Worm (Caenorhabditis elegans) whole organism, mixed stage, embryonic: ENCODE measurements around the gene fbxb-85.

Experiments
- lin-13 ChIP-seq: fragments of 150-350 bp; optimal IDR thresholded peaks from 2 replicates; lab custom pipeline; 2014; ENCODE audit warnings: missing biosample characterization, missing genetic modification characterization
- lsy-2 ChIP-seq: fragments of 150-350 bp; optimal IDR thresholded peaks from 2 replicates; lab custom pipeline; 2014; ENCODE audit warnings: missing biosample characterization, missing genetic modification characterization
- nhr-28 ChIP-seq: fragments of 150-350 bp; optimal IDR thresholded peaks from 2 replicates; lab custom pipeline; 2014; ENCODE audit warnings: missing biosample characterization, missing genetic modification characterization
- nhr-76 ChIP-seq: sonication (generic microtip); optimal IDR thresholded peaks from 2 replicates; lab custom pipeline; 2017; ENCODE audit warnings: missing biosample characterization, missing genetic modification characterization
- snpc-4 ChIP-seq: fragments of 150-350 bp; optimal IDR thresholded peaks from 2 replicates; lab custom pipeline; 2014; ENCODE audit warnings: missing biosample characterization, missing genetic modification characterization
- ztf-11 ChIP-seq: fragments of 150-350 bp; optimal IDR thresholded peaks from 2 replicates; lab custom pipeline; 2014; ENCODE audit warnings: missing biosample characterization, missing genetic modification characterization

DNA sequence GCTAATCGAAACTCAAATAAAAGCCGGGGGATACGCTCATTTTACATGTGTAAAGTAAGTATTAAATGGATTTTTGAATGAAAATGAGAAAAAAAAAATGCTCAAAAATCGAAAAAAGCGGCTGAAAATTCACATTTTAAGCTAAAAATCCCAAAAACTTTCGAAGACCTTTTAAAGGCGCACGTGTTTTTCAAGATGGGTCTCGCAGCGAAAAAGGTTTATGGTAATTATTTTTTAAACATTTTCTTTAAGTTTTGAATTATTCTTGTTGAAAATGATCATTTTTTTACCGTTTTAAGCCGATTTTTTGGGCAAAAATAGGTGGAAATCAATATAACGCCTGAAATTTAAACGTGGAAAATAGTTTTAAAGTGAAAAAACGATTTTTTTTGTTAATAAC, 21.4 kb upstream of the fbxb-85 start:
- TF ChIP-seq ztf-11 (no peak), nhr-28 (no peak), nhr-76 (tag; lab: Kevin White, UChicago) (no peak), snpc-4 (tag; lab: Kevin White, UChicago) (no peak), lin-13 (tag; lab: Kevin White, UChicago) (no peak), lsy-2 (tag; lab: Kevin White, UChicago) (no peak)
